Worm (Caenorhabditis elegans) whole organism, late embryonic: ENCODE results near the gene F18A1.7.

ENCODE experiments used
- ceh-14 ChIP-seq: sonication (generic microtip); optimal IDR thresholded peaks from 2 replicates; lab custom pipeline; 2016; ENCODE audit warnings: missing genotype, missing genetic modification characterization, missing compliant biosample characterization
- ceh-18 ChIP-seq: sonication (generic microtip); optimal IDR thresholded peaks from 2 replicates; lab custom pipeline; 2016; ENCODE audit warnings: missing genetic modification characterization, missing compliant biosample characterization
- ceh-24 ChIP-seq: sonication (generic microtip); optimal IDR thresholded peaks from 2 replicates; lab custom pipeline; 2016; ENCODE audit warnings: mild to moderate bottlenecking, missing genetic modification characterization, missing compliant biosample characterization
- dve-1 ChIP-seq: sonication (generic microtip); optimal IDR thresholded peaks from 2 replicates; lab custom pipeline; 2017; ENCODE audit warnings: antibody characterized with exemption, mild to moderate bottlenecking, missing genetic modification characterization, missing compliant biosample characterization
- pag-3 ChIP-seq: sonication (generic microtip); optimal IDR thresholded peaks from 2 replicates; lab custom pipeline; 2016; ENCODE audit warnings: missing compliant biosample characterization, missing genetic modification characterization, borderline replicate concordance
- pax-1 ChIP-seq: fragments of 150-350 bp; optimal IDR thresholded peaks from 2 replicates; lab custom pipeline; 2014; ENCODE audit warnings: missing biosample characterization, missing genetic modification characterization
- pqm-1 ChIP-seq: sonication (generic microtip); optimal IDR thresholded peaks from 2 replicates; lab custom pipeline; 2016; ENCODE audit warnings: missing genetic modification characterization, missing compliant biosample characterization
- rnt-1 ChIP-seq: sonication (generic microtip); optimal IDR thresholded peaks from 2 replicates; lab custom pipeline; 2016; ENCODE audit warnings: missing genetic modification characterization, missing compliant biosample characterization
- tbx-2 ChIP-seq: sonication (generic microtip); optimal IDR thresholded peaks from 2 replicates; lab custom pipeline; 2016; ENCODE audit warnings: missing genetic modification characterization, missing compliant biosample characterization
- unc-3 ChIP-seq, 2 experiments: fragments of 200-800 bp in 1 of 2; sonication (Bioruptor generic) in 1 of 2; sonication (generic microtip) in 1 of 2; conservative IDR thresholded peaks in 1 of 2; optimal IDR thresholded peaks in 1 of 2; 2 replicates each; pipeline versions ENCODE4 v1.3.6 to Lab custom; 2016 to 2022; ENCODE audit warnings: missing compliant biosample characterization in 2 of 2, missing genetic modification characterization in 2 of 2, missing genetic modification reagents in 1 of 2

ce11 chrII:7670039-7670438 lies 6.5 kb upstream of the F18A1.7 start:
- TF ChIP-seq ceh-14 (tag; lab: Kevin White, UChicago): no peak
- no peak for TF ChIP-seq pag-3 (tag; lab: Kevin White, UChicago)
- no peak for TF ChIP-seq tbx-2 (tag; lab: Kevin White, UChicago)
- no peak for TF ChIP-seq ceh-24 (tag; lab: Kevin White, UChicago)
- TF ChIP-seq unc-3 (GFP tag; conservative IDR thresholded peaks at IDR 0.05; lab: Robert Waterston, UW): no peak
- no peak for TF ChIP-seq unc-3 (tag; optimal IDR thresholded peaks at IDR 0.05; lab: Kevin White, UChicago)
- no peak for TF ChIP-seq pqm-1 (tag; lab: Kevin White, UChicago)
- no peak for TF ChIP-seq dve-1 (tag; lab: Kevin White, UChicago)
- TF ChIP-seq rnt-1 (tag; lab: Kevin White, UChicago): no peak
- no peak for TF ChIP-seq pax-1 (tag; lab: Kevin White, UChicago)
- TF ChIP-seq ceh-18 (tag; lab: Kevin White, UChicago): no peak
